Fruit fly (Drosophila melanogaster) whole organism, embryonic: ENCODE data around the gene galectin.
A peak's percentile ranks its signal among the peaks of the same experiment; 100 is the strongest.

Experiments used
- ATbp ChIP-seq: fragments of 200-800 bp; sonication (Bioruptor generic); optimal IDR thresholded peaks from 2 replicates; lab custom pipeline; 2017; ENCODE audit warnings: missing biosample characterization, mild to moderate bottlenecking, missing genetic modification characterization, missing genetic modification reagents
- Atf-2 ChIP-seq: fragments of 200-800 bp; sonication (Bioruptor generic); optimal IDR thresholded peaks from 2 replicates; lab custom pipeline; 2016; ENCODE audit warnings: missing biosample characterization, missing genetic modification characterization
- BEAF-32 ChIP-seq: fragments of 200-800 bp; sonication (Bioruptor generic); optimal IDR thresholded peaks from 3 replicates; lab custom pipeline; 2017; ENCODE audit warnings: missing biosample characterization, missing genetic modification characterization, mild to moderate bottlenecking, moderate library complexity, missing genetic modification reagents
- Blimp-1 ChIP-seq: fragments of 200-800 bp; sonication (Bioruptor generic); optimal IDR thresholded peaks from 3 replicates; lab custom pipeline; 2018; ENCODE audit warnings: missing biosample characterization, missing genetic modification characterization, mild to moderate bottlenecking, moderate library complexity, missing genetic modification reagents
- BtbVII ChIP-seq: fragments of 200-800 bp; sonication (Bioruptor generic); optimal IDR thresholded peaks from 3 replicates; lab custom pipeline; 2017; ENCODE audit warnings: missing biosample characterization, mild to moderate bottlenecking, missing genetic modification characterization
- CG14014 ChIP-seq: fragments of 200-800 bp; sonication (Bioruptor generic); IDR thresholded peaks from 2 replicates; pipeline ENCODE4 v1.3.6; 2022; ENCODE audit warnings: missing biosample characterization, missing genetic modification characterization
- CG18011 ChIP-seq: fragments of 200-800 bp; sonication (Bioruptor generic); optimal IDR thresholded peaks from 2 replicates; lab custom pipeline; 2017; ENCODE audit warnings: missing biosample characterization, missing genetic modification characterization, mild to moderate bottlenecking, moderate library complexity, missing genotype
- CG2199 ChIP-seq: fragments of 200-800 bp; sonication (Bioruptor generic); IDR thresholded peaks from 3 replicates; pipeline ENCODE4 v1.3.6; 2022; ENCODE audit warnings: missing biosample characterization, missing genetic modification characterization
- CG30403 ChIP-seq: fragments of 200-800 bp; sonication (Bioruptor generic); optimal IDR thresholded peaks from 3 replicates; lab custom pipeline; 2016; ENCODE audit warnings: missing biosample characterization, missing genetic modification characterization
- CG3163 ChIP-seq: fragments of 200-800 bp; sonication (Bioruptor generic); optimal IDR thresholded peaks from 3 replicates; lab custom pipeline; 2016; ENCODE audit warnings: missing biosample characterization, missing genetic modification characterization
- CG34422 ChIP-seq: fragments of 200-800 bp; sonication (Bioruptor generic); IDR thresholded peaks from 3 replicates; pipeline ENCODE4 v1.3.6; 2022; ENCODE audit warnings: missing biosample characterization, missing genetic modification characterization
- CG4424 ChIP-seq: fragments of 200-800 bp; sonication (Bioruptor generic); optimal IDR thresholded peaks from 3 replicates; lab custom pipeline; 2016; ENCODE audit warnings: missing biosample characterization, missing genetic modification characterization
- CG5180 ChIP-seq: fragments of 200-800 bp; sonication (Bioruptor generic); optimal IDR thresholded peaks from 3 replicates; lab custom pipeline; 2017; ENCODE audit warnings: missing biosample characterization, missing genetic modification characterization, mild to moderate bottlenecking, moderate library complexity, missing genetic modification reagents
- CG7963 ChIP-seq: fragments of 200-800 bp; sonication (Bioruptor generic); IDR thresholded peaks from 3 replicates; pipeline ENCODE4 v1.3.6; 2022; ENCODE audit warnings: missing biosample characterization, missing genetic modification characterization; ENCODE audit not compliant: partially characterized antibody
- CG8290 ChIP-seq, 3 experiments: fragments of 200-800 bp; sonication (Bioruptor generic); optimal IDR thresholded peaks; 2 replicates each; lab custom pipeline; 2016 to 2019; ENCODE audit warnings: missing biosample characterization in 3 of 3, missing genetic modification characterization in 3 of 3, mild to moderate bottlenecking in 2 of 3, moderate library complexity in 1 of 3
- CkIIα-i1 ChIP-seq: fragments of 200-800 bp; sonication (Bioruptor generic); IDR thresholded peaks from 2 replicates; pipeline ENCODE4 v1.3.6; 2022; ENCODE audit warnings: missing biosample characterization, missing genetic modification characterization
- D19A ChIP-seq: fragments of 200-800 bp; optimal IDR thresholded peaks from 3 replicates; lab custom pipeline; 2019; ENCODE audit warnings: missing biosample characterization, mild to moderate bottlenecking, missing genetic modification characterization, moderate library complexity
- Dfd ChIP-seq, 2 experiments: fragments of >200 bp; optimal IDR thresholded peaks; 2 replicates each; lab custom pipeline; 2017; ENCODE audit warnings: missing biosample characterization in 2 of 2, missing genetic modification characterization in 2 of 2
- Dll ChIP-seq: fragments of 200-800 bp; sonication (Bioruptor generic); IDR thresholded peaks from 4 replicates; pipeline ENCODE4 v1.3.6; 2022; ENCODE audit warnings: missing biosample characterization, missing genetic modification characterization; ENCODE audit not compliant: partially characterized antibody
- Drgx ChIP-seq: fragments of 200-800 bp; sonication (Bioruptor generic); IDR thresholded peaks from 2 replicates; pipeline ENCODE4 v1.3.6; 2022; ENCODE audit warnings: missing biosample characterization, missing genetic modification characterization
- ERR ChIP-seq: fragments of 200-800 bp; sonication (Bioruptor generic); optimal IDR thresholded peaks from 2 replicates; lab custom pipeline; 2016; ENCODE audit warnings: missing biosample characterization, missing genetic modification characterization
- Elba2 ChIP-seq: fragments of 200-800 bp; sonication (Bioruptor generic); optimal IDR thresholded peaks from 3 replicates; lab custom pipeline; 2016; ENCODE audit warnings: missing biosample characterization, missing genetic modification characterization
- Hsf ChIP-seq: fragments of 200-800 bp; sonication (Bioruptor generic); optimal IDR thresholded peaks from 3 replicates; lab custom pipeline; 2016; ENCODE audit warnings: missing biosample characterization, missing genetic modification characterization
- Med ChIP-seq: fragments of 200-800 bp; sonication (Bioruptor generic); peaks from one replicate; lab custom pipeline; 2016; ENCODE audit warnings: missing biosample characterization, missing genetic modification characterization, mild to moderate bottlenecking, inconsistent platforms, moderate library complexity
- Opbp ChIP-seq: fragments of 200-800 bp; sonication (Bioruptor generic); IDR thresholded peaks from 3 replicates; pipeline ENCODE4 v1.3.6; 2022; ENCODE audit warnings: missing biosample characterization, missing genetic modification characterization; ENCODE audit not compliant: partially characterized antibody
- Stat92E ChIP-seq, 3 experiments: fragments of >200 bp in 2 of 3; fragments of 200-800 bp in 1 of 3; sonication (Bioruptor generic) in 1 of 3; optimal IDR thresholded peaks; 2 replicates each; lab custom pipeline; 2017 to 2019; ENCODE audit warnings: missing biosample characterization in 3 of 3, missing genetic modification characterization in 3 of 3, mild to moderate bottlenecking in 1 of 3, moderate library complexity in 1 of 3
- aop ChIP-seq: fragments of 200-800 bp; sonication (Bioruptor generic); IDR thresholded peaks from 2 replicates; pipeline ENCODE4 v1.3.6; 2022; ENCODE audit warnings: missing biosample characterization, missing genetic modification characterization
- bbx ChIP-seq: fragments of 200-800 bp; sonication (Bioruptor generic); IDR thresholded peaks from 2 replicates; pipeline ENCODE4 v1.3.6; 2022; ENCODE audit warnings: missing biosample characterization, missing genetic modification characterization; ENCODE audit not compliant: partially characterized antibody
- chinmo ChIP-seq: fragments of 200-800 bp; sonication (Bioruptor generic); IDR thresholded peaks from 4 replicates; pipeline ENCODE4 v1.3.6; 2022; ENCODE audit warnings: missing biosample characterization, missing genetic modification characterization; ENCODE audit not compliant: partially characterized antibody
- da ChIP-seq: fragments of 200-800 bp; sonication (Bioruptor generic); optimal IDR thresholded peaks from 2 replicates; lab custom pipeline; 2016; ENCODE audit warnings: missing biosample characterization, missing genetic modification characterization
- fd102C ChIP-seq: fragments of 200-800 bp; sonication (Bioruptor generic); optimal IDR thresholded peaks from 2 replicates; lab custom pipeline; 2018; ENCODE audit warnings: missing biosample characterization, mild to moderate bottlenecking, missing genetic modification characterization, moderate library complexity
- fd3F ChIP-seq: fragments of 200-800 bp; sonication (Bioruptor generic); optimal IDR thresholded peaks from 2 replicates; lab custom pipeline; 2018; ENCODE audit warnings: missing biosample characterization, mild to moderate bottlenecking, missing genetic modification characterization, moderate library complexity
- grau ChIP-seq: fragments of 200-800 bp; optimal IDR thresholded peaks from 3 replicates; lab custom pipeline; 2019; ENCODE audit warnings: missing biosample characterization, mild to moderate bottlenecking, missing genetic modification characterization, moderate library complexity
- hbn ChIP-seq: fragments of 200-800 bp; sonication (Bioruptor generic); IDR thresholded peaks from 2 replicates; pipeline ENCODE4 v1.3.6; 2022; ENCODE audit warnings: missing biosample characterization, missing genetic modification characterization; ENCODE audit not compliant: partially characterized antibody
- kni ChIP-seq: fragments of 200-800 bp; sonication (Bioruptor generic); optimal IDR thresholded peaks from 3 replicates; lab custom pipeline; 2017; ENCODE audit warnings: mild to moderate bottlenecking, missing biosample characterization, missing genetic modification reagents, missing genetic modification characterization
- nom ChIP-seq: fragments of 200-800 bp; sonication (Bioruptor generic); optimal IDR thresholded peaks from 2 replicates; lab custom pipeline; 2017; ENCODE audit warnings: missing biosample characterization, missing genetic modification characterization, mild to moderate bottlenecking, moderate library complexity, missing genetic modification reagents
- row ChIP-seq: fragments of 200-800 bp; sonication (Bioruptor generic); IDR thresholded peaks from 3 replicates; pipeline ENCODE4 v1.3.6; 2022; ENCODE audit warnings: missing biosample characterization, missing genetic modification characterization
- sna ChIP-seq: fragments of 200-800 bp; sonication (Bioruptor generic); IDR thresholded peaks from 2 replicates; pipeline ENCODE4 v1.3.6; 2022; ENCODE audit warnings: missing biosample characterization, missing genetic modification characterization; ENCODE audit not compliant: partially characterized antibody
- sqz ChIP-seq: fragments of 200-800 bp; sonication (Bioruptor generic); optimal IDR thresholded peaks from 3 replicates; lab custom pipeline; 2018; ENCODE audit warnings: missing biosample characterization, mild to moderate bottlenecking, missing genetic modification characterization
- stwl ChIP-seq: fragments of 200-800 bp; sonication (Bioruptor generic); optimal IDR thresholded peaks from 3 replicates; lab custom pipeline; 2018; ENCODE audit warnings: missing biosample characterization, mild to moderate bottlenecking, missing genetic modification characterization, moderate library complexity
- tin ChIP-seq: fragments of 200-800 bp; sonication (Bioruptor generic); optimal IDR thresholded peaks from 3 replicates; lab custom pipeline; 2016; ENCODE audit warnings: missing biosample characterization, missing genetic modification characterization
- vvl ChIP-seq: fragments of 200-800 bp; sonication (Bioruptor generic); IDR thresholded peaks from 2 replicates; pipeline ENCODE4 v1.3.6; 2022; ENCODE audit warnings: missing biosample characterization, missing genetic modification characterization
- zen ChIP-seq: fragments of 200-800 bp; sonication (Bioruptor generic); optimal IDR thresholded peaks from 3 replicates; lab custom pipeline; 2018; ENCODE audit warnings: missing biosample characterization, mild to moderate bottlenecking, missing genetic modification characterization, moderate library complexity

galectin gene

DNA sequence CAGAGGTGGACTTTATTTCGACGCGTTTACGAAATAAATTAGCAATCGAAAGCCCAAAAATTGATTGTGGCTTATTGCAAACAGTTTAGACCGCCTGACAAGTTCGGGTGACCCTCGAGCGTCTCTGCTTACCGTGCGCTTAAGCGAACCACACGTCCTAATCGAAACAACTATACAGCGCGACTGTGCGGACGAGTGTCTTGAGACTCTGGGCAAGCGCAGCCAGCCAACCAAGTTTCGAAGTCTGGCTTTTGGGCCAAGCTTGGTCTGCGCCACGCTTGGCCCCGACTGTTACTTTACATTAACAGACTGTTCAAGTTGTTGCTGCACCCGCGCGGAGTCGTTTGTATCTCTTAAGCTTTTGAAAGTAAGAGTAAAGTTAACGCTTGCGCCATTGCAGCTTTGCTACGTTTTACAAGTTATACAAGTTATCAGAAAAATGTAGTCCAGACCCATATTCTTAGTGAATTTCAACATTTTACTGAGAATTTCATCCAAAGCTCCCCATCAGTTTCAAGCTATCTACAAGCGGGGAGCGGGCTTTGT lies 12.4 kb upstream of the galectin start (continued):
- peak; percentile 88 for TF ChIP-seq Blimp-1
- no peak for TF ChIP-seq hbn (GFP tag; lab: Robert Waterston, UW)
- no peak for TF ChIP-seq Opbp (GFP tag; lab: Robert Waterston, UW)
- TF ChIP-seq fd3F = no peak
- TF ChIP-seq Stat92E (GFP tag; optimal IDR thresholded peaks at IDR 0.05; lab: Kevin White, UChicago) = no peak
- TF ChIP-seq aop (GFP tag; lab: Robert Waterston, UW) = no peak
- no peak for TF ChIP-seq vvl
- TF ChIP-seq CG18011 (GFP tag; lab: Kevin White, UChicago) = no peak
- peak; percentile 8 for TF ChIP-seq kni (GFP tag; lab: Kevin White, UChicago)
- TF ChIP-seq nom (GFP tag; lab: Kevin White, UChicago) = peak; percentile 7
- TF ChIP-seq Hsf (GFP tag; lab: Kevin White, UChicago) = no peak
- no peak for TF ChIP-seq da (GFP tag; lab: Kevin White, UChicago)
- no peak for TF ChIP-seq CG34422
- peak; percentile 63 for TF ChIP-seq Med (GFP tag; lab: Kevin White, UChicago)
- no peak for TF ChIP-seq Dfd (GFP tag; optimal IDR thresholded peaks at IDR 0.05; lab: Kevin White, UChicago)
- TF ChIP-seq BtbVII = no peak
- TF ChIP-seq grau (tag; lab: Kevin White, UChicago) = no peak
- TF ChIP-seq CG30403 (GFP tag; lab: Kevin White, UChicago) = no peak
- peak; percentile 10 for TF ChIP-seq CG5180
- no peak for TF ChIP-seq Elba2 (GFP tag; lab: Kevin White, UChicago)
- TF ChIP-seq CG4424 (GFP tag; lab: Kevin White, UChicago) = no peak
- peak; percentile 14 for TF ChIP-seq sqz (GFP tag; lab: Kevin White, UChicago)
- TF ChIP-seq ERR (GFP tag; lab: Kevin White, UChicago) = no peak
- TF ChIP-seq tin = no peak
- no peak for TF ChIP-seq Atf-2
- TF ChIP-seq Drgx (GFP tag; lab: Robert Waterston, UW) = 0 out of 2 replicates have a peak, but pooled peaks have one; percentile 19
- no peak for TF ChIP-seq ATbp (GFP tag; lab: Kevin White, UChicago)
- peak; percentile 38 for TF ChIP-seq CG3163 (GFP tag; lab: Kevin White, UChicago)
- no peak for TF ChIP-seq CkIIα-i1 (GFP tag; lab: Robert Waterston, UW)

DNA sequence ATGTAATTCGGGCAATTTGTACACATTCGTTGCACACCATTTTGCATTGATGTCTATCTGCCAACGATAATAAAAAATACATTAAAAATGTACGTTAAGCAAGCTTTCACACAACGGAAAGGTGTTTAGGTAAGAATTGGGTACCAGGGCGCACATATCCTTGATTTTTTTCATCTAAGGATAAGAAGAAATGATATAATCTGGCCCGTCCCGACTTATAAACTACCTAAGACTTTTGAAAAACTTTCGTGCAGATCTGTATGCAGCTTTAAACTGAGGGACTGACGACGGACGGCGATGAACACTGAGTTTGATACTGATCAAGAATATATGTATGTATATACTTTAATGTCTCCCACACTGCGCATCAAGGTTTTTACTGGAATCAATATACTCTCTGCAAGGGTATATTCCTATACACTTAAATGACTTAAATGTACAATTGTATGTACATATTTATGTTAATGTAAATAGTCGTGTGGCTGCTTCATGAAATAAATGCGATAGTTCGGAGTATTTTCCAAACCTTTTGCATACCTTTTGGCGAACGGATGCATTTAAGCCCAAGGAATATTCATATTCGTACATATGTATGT lies 6.1 kb upstream of the galectin start, which contains the start of gene Cda5:
Gene Cda5, minus strand, starts transcription at position 51 of the 596 bp plus-strand sequence.
- TF ChIP-seq CG2199 (GFP tag; lab: Robert Waterston, UW) (peak; percentile 68; the same call in 2 of the 3 replicates), bbx (GFP tag; lab: Robert Waterston, UW) (peak; percentile 28; the same call in 1 of the 2 replicates), chinmo (0 out of 4 replicates have a peak, but pooled peaks have one; percentile 14), fd102C (GFP tag; lab: Kevin White, UChicago) (no peak), row (GFP tag; lab: Robert Waterston, UW) (peak; percentile 28; the same call in 1 of the 3 replicates), CG14014 (GFP tag; lab: Robert Waterston, UW) (no peak), CG8290 (GFP tag; optimal IDR thresholded peaks at IDR 0.05; lab: Kevin White, UChicago) (no peak), CG8290 (tag; optimal IDR thresholded peaks at IDR 0.05; lab: Kevin White, UChicago) (peak in 1 of 2 experiments; percentile 15), D19A (tag; lab: Kevin White, UChicago) (peak; percentile 85), zen (tag; lab: Kevin White, UChicago) (no peak), sna (GFP tag; lab: Robert Waterston, UW) (0 out of 2 replicates have a peak, but pooled peaks have one; percentile 18), CG7963 (GFP tag; lab: Robert Waterston, UW) (no peak), Dll (GFP tag; lab: Robert Waterston, UW) (0 out of 4 replicates have a peak, but pooled peaks have one; percentile 24), BEAF-32 (GFP tag; lab: Kevin White, UChicago) (peak; percentile 40), stwl (peak; percentile 9)
